Worm (Caenorhabditis elegans) whole organism, mixed stage, embryonic: Measurements from ENCODE around the gene ceh-86.

Source experiments
- M03D4.4 ChIP-seq: sonication (generic microtip); optimal IDR thresholded peaks from 2 replicates; lab custom pipeline; 2017; ENCODE audit warnings: mild to moderate bottlenecking, missing genetic modification characterization, missing compliant biosample characterization
- bed-3 ChIP-seq: fragments of 200-800 bp; sonication (Bioruptor generic); optimal IDR thresholded peaks from 3 replicates; lab custom pipeline; 2018; ENCODE audit warnings: mild to moderate bottlenecking, missing genetic modification characterization, moderate library complexity, missing compliant biosample characterization
- blmp-1 ChIP-seq: fragments of 150-350 bp; optimal IDR thresholded peaks from 2 replicates; lab custom pipeline; 2014; ENCODE audit warnings: missing biosample characterization, missing genetic modification characterization
- ceh-39 ChIP-seq: fragments of 150-350 bp; optimal IDR thresholded peaks from 2 replicates; lab custom pipeline; 2014; ENCODE audit warnings: missing biosample characterization, missing genetic modification characterization
- ceh-43 ChIP-seq: fragments of 200-800 bp; sonication (Bioruptor generic); optimal IDR thresholded peaks from 2 replicates; lab custom pipeline; 2018; ENCODE audit warnings: mild to moderate bottlenecking, missing genetic modification characterization, moderate library complexity, missing compliant biosample characterization
- ces-1 ChIP-seq: fragments of 150-350 bp; optimal IDR thresholded peaks from 2 replicates; lab custom pipeline; 2014; ENCODE audit warnings: missing biosample characterization, missing genetic modification reagents, missing genetic modification characterization
- cnd-1 ChIP-seq: fragments of 200-800 bp; sonication (Bioruptor generic); optimal IDR thresholded peaks from 2 replicates; lab custom pipeline; 2018; ENCODE audit warnings: mild to moderate bottlenecking, missing genetic modification characterization, missing compliant biosample characterization
- drap-1 ChIP-seq: fragments of 200-800 bp; sonication (Bioruptor generic); optimal IDR thresholded peaks from 3 replicates; lab custom pipeline; 2018; ENCODE audit warnings: mild to moderate bottlenecking, missing genetic modification characterization, missing compliant biosample characterization
- elt-1 ChIP-seq: sonication (generic microtip); optimal IDR thresholded peaks from 2 replicates; lab custom pipeline; 2017; ENCODE audit warnings: missing genetic modification characterization, mild to moderate bottlenecking, missing compliant biosample characterization, antibody characterized with exemption, moderate library complexity, borderline replicate concordance; ENCODE audit not compliant: insufficient read depth
- elt-3 ChIP-seq: fragments of 150-350 bp; optimal IDR thresholded peaks from 2 replicates; lab custom pipeline; 2014; ENCODE audit warnings: missing biosample characterization, missing genetic modification characterization
- flh-1 ChIP-seq: fragments of 200-800 bp; sonication (Bioruptor generic); optimal IDR thresholded peaks from 2 replicates; lab custom pipeline; 2018; ENCODE audit warnings: mild to moderate bottlenecking, missing genetic modification characterization, moderate library complexity, missing compliant biosample characterization
- hlh-1 ChIP-seq: fragments of 150-350 bp; optimal IDR thresholded peaks from 2 replicates; lab custom pipeline; 2014; ENCODE audit warnings: missing biosample characterization, missing genetic modification reagents, missing genetic modification characterization
- lin-13 ChIP-seq: fragments of 150-350 bp; optimal IDR thresholded peaks from 2 replicates; lab custom pipeline; 2014; ENCODE audit warnings: missing biosample characterization, missing genetic modification characterization
- lsy-2 ChIP-seq: fragments of 150-350 bp; optimal IDR thresholded peaks from 2 replicates; lab custom pipeline; 2014; ENCODE audit warnings: missing biosample characterization, missing genetic modification characterization
- mab-5 ChIP-seq: fragments of 150-350 bp; optimal IDR thresholded peaks from 2 replicates; lab custom pipeline; 2014; ENCODE audit warnings: missing biosample characterization, missing genetic modification characterization
- mep-1 ChIP-seq: fragments of 150-350 bp; optimal IDR thresholded peaks from 2 replicates; lab custom pipeline; 2017; ENCODE audit warnings: missing biosample characterization, missing genetic modification reagents, missing genetic modification characterization, inconsistent platforms
- mls-2 ChIP-seq: sonication (generic microtip); optimal IDR thresholded peaks from 2 replicates; lab custom pipeline; 2016; ENCODE audit warnings: mild to moderate bottlenecking, missing genetic modification characterization, moderate library complexity, missing compliant biosample characterization
- nhr-12 ChIP-seq: fragments of 150-350 bp; optimal IDR thresholded peaks from 2 replicates; lab custom pipeline; 2014; ENCODE audit warnings: missing biosample characterization, missing genetic modification characterization
- nhr-2 ChIP-seq: fragments of 150-350 bp; optimal IDR thresholded peaks from 2 replicates; lab custom pipeline; 2014; ENCODE audit warnings: missing biosample characterization, missing genetic modification characterization
- nhr-28 ChIP-seq: fragments of 150-350 bp; optimal IDR thresholded peaks from 2 replicates; lab custom pipeline; 2014; ENCODE audit warnings: missing biosample characterization, missing genetic modification characterization
- nhr-76 ChIP-seq: sonication (generic microtip); optimal IDR thresholded peaks from 2 replicates; lab custom pipeline; 2017; ENCODE audit warnings: missing biosample characterization, missing genetic modification characterization
- pha-4 ChIP-seq: fragments of 150-350 bp; optimal IDR thresholded peaks from 2 replicates; lab custom pipeline; 2018; ENCODE audit warnings: missing biosample characterization, missing genetic modification reagents, missing genetic modification characterization
- sem-2 ChIP-seq: fragments of 200-800 bp; sonication (Bioruptor generic); optimal IDR thresholded peaks from 2 replicates; lab custom pipeline; 2018; ENCODE audit warnings: mild to moderate bottlenecking, missing genetic modification characterization, missing compliant biosample characterization
- snpc-4 ChIP-seq: fragments of 150-350 bp; optimal IDR thresholded peaks from 2 replicates; lab custom pipeline; 2014; ENCODE audit warnings: missing biosample characterization, missing genetic modification characterization
- sptf-1 ChIP-seq: sonication (generic microtip); optimal IDR thresholded peaks from 2 replicates; lab custom pipeline; 2017; ENCODE audit warnings: mild to moderate bottlenecking, missing genetic modification characterization, moderate library complexity, missing compliant biosample characterization
- tbx-8 ChIP-seq: fragments of 200-800 bp; sonication (Bioruptor generic); optimal IDR thresholded peaks from 2 replicates; lab custom pipeline; 2018; ENCODE audit warnings: mild to moderate bottlenecking, missing genetic modification characterization, moderate library complexity, missing compliant biosample characterization
- unc-62 ChIP-seq: fragments of 150-350 bp; optimal IDR thresholded peaks from 2 replicates; lab custom pipeline; 2014; ENCODE audit warnings: missing biosample characterization, missing genetic modification reagents, missing genetic modification characterization
- zip-8 ChIP-seq: fragments of 150-350 bp; optimal IDR thresholded peaks from 2 replicates; lab custom pipeline; 2014; ENCODE audit warnings: missing biosample characterization, missing genetic modification characterization

Gene ceh-86

ce11 chrII:2442243-2442642, 10.4 kb upstream of the ceh-86 start:
- no peak for TF ChIP-seq nhr-76 (tag; lab: Kevin White, UChicago)
- TF ChIP-seq lsy-2 (tag; lab: Kevin White, UChicago) = no peak
- no peak for TF ChIP-seq sem-2 (GFP tag; lab: Kevin White, UChicago)
- no peak for TF ChIP-seq sptf-1 (tag; lab: Kevin White, UChicago)
- no peak for TF ChIP-seq zip-8 (tag; lab: Kevin White, UChicago)
- no peak for TF ChIP-seq mab-5 (tag; lab: Kevin White, UChicago)
- TF ChIP-seq ces-1 (GFP tag; lab: Kevin White, UChicago) = no peak
- TF ChIP-seq ceh-39 (tag; lab: Kevin White, UChicago) = no peak
- TF ChIP-seq mls-2 = no peak
- no peak for TF ChIP-seq pha-4 (tag; lab: Kevin White, UChicago)
- no peak for TF ChIP-seq M03D4.4 (tag; lab: Kevin White, UChicago)
- no peak for TF ChIP-seq cnd-1 (tag; lab: Kevin White, UChicago)

ce11 chrII:2440312-2440711, 8.4 kb upstream of the ceh-86 start:
- TF ChIP-seq ceh-39 (tag; lab: Kevin White, UChicago) (no peak), ces-1 (GFP tag; lab: Kevin White, UChicago) (peak; percentile 63)
- TF ChIP-seq, all 35 proteins: peak for 1

ce11 chrII:2438944-2439343, 7.1 kb upstream of the ceh-86 start:
- TF ChIP-seq ces-1 (GFP tag; lab: Kevin White, UChicago) = no peak
- TF ChIP-seq elt-3 (tag; lab: Kevin White, UChicago) = no peak
- TF ChIP-seq drap-1 (GFP tag; lab: Kevin White, UChicago) = no peak
- no peak for TF ChIP-seq ceh-43 (GFP tag; lab: Kevin White, UChicago)
- TF ChIP-seq tbx-8 (GFP tag; lab: Kevin White, UChicago) = no peak
- TF ChIP-seq nhr-76 (tag; lab: Kevin White, UChicago) = no peak
- no peak for TF ChIP-seq flh-1 (GFP tag; lab: Kevin White, UChicago)
- TF ChIP-seq nhr-28 = no peak
- TF ChIP-seq snpc-4 (tag; lab: Kevin White, UChicago) = no peak
- TF ChIP-seq, all 35 proteins: peak for 0

ce11 chrII:2438180-2438579, 6.3 kb upstream of the ceh-86 start:
- no peak for TF ChIP-seq M03D4.4 (tag; lab: Kevin White, UChicago)
- TF ChIP-seq unc-62 = no peak
- no peak for TF ChIP-seq hlh-1
- no peak for TF ChIP-seq nhr-2 (tag; lab: Kevin White, UChicago)
- TF ChIP-seq cnd-1 (tag; lab: Kevin White, UChicago) = no peak
- TF ChIP-seq mep-1 (tag; lab: Kevin White, UChicago) = no peak
- no peak for TF ChIP-seq elt-3 (tag; lab: Kevin White, UChicago)
- no peak for TF ChIP-seq ceh-39 (tag; lab: Kevin White, UChicago)
- TF ChIP-seq drap-1 (GFP tag; lab: Kevin White, UChicago) = no peak
- no peak for TF ChIP-seq pha-4 (tag; lab: Kevin White, UChicago)
- no peak for TF ChIP-seq snpc-4 (tag; lab: Kevin White, UChicago)
- no peak for TF ChIP-seq sem-2 (GFP tag; lab: Kevin White, UChicago)
- TF ChIP-seq sptf-1 (tag; lab: Kevin White, UChicago) = no peak
- no peak for TF ChIP-seq nhr-12 (tag; lab: Kevin White, UChicago)
- no peak for TF ChIP-seq blmp-1 (tag; lab: Kevin White, UChicago)
- TF ChIP-seq lin-13 (tag; lab: Kevin White, UChicago) = no peak
- TF ChIP-seq elt-1 (tag; lab: Kevin White, UChicago) = no peak
- no peak for TF ChIP-seq bed-3 (GFP tag; lab: Kevin White, UChicago)

ce11 chrII:2436757-2437156, 4.9 kb upstream of the ceh-86 start:
- peak; percentile 97 for TF ChIP-seq elt-1 (tag; lab: Kevin White, UChicago)
- TF ChIP-seq sem-2 (GFP tag; lab: Kevin White, UChicago) = no peak

- TF ChIP-seq blmp-1 (tag; lab: Kevin White, UChicago) = peak; percentile 76
- no peak for TF ChIP-seq hlh-1
- TF ChIP-seq, all 35 proteins: peak for 1
Observed at ce11 chrII:2435566-2435965, 3.7 kb upstream of the ceh-86 start.
